Worm (Caenorhabditis elegans) whole organism, L4 larva: ENCODE results near the gene W02B12.12.

ENCODE experiments used
- D1046.2 ChIP-seq: fragments of 200-800 bp; sonication (Bioruptor generic); IDR thresholded peaks from 2 replicates; pipeline ENCODE4 v1.3.6; 2022; ENCODE audit warnings: missing genetic modification characterization, missing compliant biosample characterization
- F37D6.2 ChIP-seq: sonication (generic microtip); optimal IDR thresholded peaks from 2 replicates; lab custom pipeline; 2016; ENCODE audit warnings: mild to moderate bottlenecking, missing genetic modification characterization, missing compliant biosample characterization
- F44E2.7 ChIP-seq: fragments of 200-800 bp; sonication (Bioruptor generic); IDR thresholded peaks from 2 replicates; pipeline ENCODE4 v2.1.2; 2022; ENCODE audit warnings: missing genetic modification characterization, missing compliant biosample characterization
- F49E8.2 ChIP-seq: sonication (generic microtip); optimal IDR thresholded peaks from 2 replicates; lab custom pipeline; 2016; ENCODE audit warnings: missing compliant biosample characterization, mild to moderate bottlenecking, missing genetic modification characterization, borderline replicate concordance
- R02D3.7 ChIP-seq: fragments of 150-350 bp; sonication (generic microtip); optimal IDR thresholded peaks from 3 replicates; lab custom pipeline; 2014; ENCODE audit warnings: missing biosample characterization, missing genetic modification characterization
- T20F7.1 ChIP-seq: fragments of 200-800 bp; sonication (Bioruptor generic); optimal IDR thresholded peaks from 2 replicates; lab custom pipeline; 2018; ENCODE audit warnings: mild to moderate bottlenecking, missing genetic modification characterization, missing compliant biosample characterization
- T26A8.4 ChIP-seq: fragments of 200-800 bp; sonication (Bioruptor generic); IDR thresholded peaks from 2 replicates; pipeline ENCODE4 v1.3.6; 2022; ENCODE audit warnings: missing genetic modification characterization, missing compliant biosample characterization
- Y48G9A.11 ChIP-seq: fragments of 200-800 bp; sonication (Bioruptor generic); IDR thresholded peaks from 2 replicates; pipeline ENCODE4 v1.3.6; 2022; ENCODE audit warnings: missing genetic modification reagents, missing genetic modification characterization, missing compliant biosample characterization
- ZK337.2 ChIP-seq: fragments of 200-800 bp; sonication (Bioruptor generic); IDR thresholded peaks from 2 replicates; pipeline ENCODE4 v1.3.6; 2022; ENCODE audit warnings: missing genetic modification reagents, missing genetic modification characterization, missing compliant biosample characterization
- aha-1 ChIP-seq: fragments of 150-350 bp; peaks from one replicate; lab custom pipeline; 2014; ENCODE audit warnings: missing biosample characterization, missing genetic modification characterization
- aly-2 ChIP-seq: sonication (generic microtip); optimal IDR thresholded peaks from 2 replicates; lab custom pipeline; 2018; ENCODE audit warnings: missing biosample characterization, missing genetic modification characterization
- arid-1 ChIP-seq: fragments of 200-800 bp; sonication (Bioruptor generic); conservative IDR thresholded peaks from 2 replicates; pipeline ENCODE4 v1.3.6; 2022; ENCODE audit warnings: missing genetic modification reagents, missing genetic modification characterization, missing compliant biosample characterization
- ceh-20 ChIP-seq: fragments of 200-800 bp; sonication (Bioruptor generic); IDR thresholded peaks from 2 replicates; pipeline ENCODE4 v1.3.6; 2022; ENCODE audit warnings: missing genetic modification reagents, missing genetic modification characterization, missing compliant biosample characterization
- ceh-82 ChIP-seq: sonication (generic microtip); optimal IDR thresholded peaks from 2 replicates; lab custom pipeline; 2017; ENCODE audit warnings: missing biosample characterization, missing genetic modification characterization
- ctbp-1 ChIP-seq: fragments of 200-800 bp; sonication (Bioruptor generic); IDR thresholded peaks from 2 replicates; pipeline ENCODE4 v1.3.6; 2022; ENCODE audit warnings: missing genetic modification reagents, missing genetic modification characterization, missing compliant biosample characterization
- daf-8 ChIP-seq: fragments of 200-800 bp; sonication (Bioruptor generic); IDR thresholded peaks from 2 replicates; pipeline ENCODE4 v1.3.6; 2022; ENCODE audit warnings: missing genetic modification characterization, missing compliant biosample characterization
- dpl-1 ChIP-seq: fragments of 150-350 bp; optimal IDR thresholded peaks from 2 replicates; lab custom pipeline; 2014; ENCODE audit warnings: missing biosample characterization, missing genetic modification reagents, missing genetic modification characterization
- dve-1 ChIP-seq: sonication (generic microtip); optimal IDR thresholded peaks from 2 replicates; lab custom pipeline; 2017; ENCODE audit warnings: antibody characterized with exemption, mild to moderate bottlenecking, missing genetic modification characterization, missing compliant biosample characterization; ENCODE audit not compliant: insufficient read depth
- egl-43 ChIP-seq: fragments of 200-800 bp; sonication (Bioruptor generic); IDR thresholded peaks from 2 replicates; pipeline ENCODE4 v1.3.6; 2022; ENCODE audit warnings: missing genetic modification reagents, missing genetic modification characterization, missing compliant biosample characterization
- hif-1 ChIP-seq, 2 experiments: sonication (generic microtip); optimal IDR thresholded peaks; 2 replicates each; lab custom pipeline; 2016 to 2017; ENCODE audit warnings: missing compliant biosample characterization in 2 of 2, missing genetic modification characterization in 2 of 2, missing genetic modification reagents in 2 of 2, missing genotype in 2 of 2, mild to moderate bottlenecking in 1 of 2
- hlh-30 ChIP-seq: sonication (generic microtip); optimal IDR thresholded peaks from 2 replicates; lab custom pipeline; 2017; ENCODE audit warnings: antibody characterized with exemption, mild to moderate bottlenecking, missing genetic modification characterization, missing compliant biosample characterization; ENCODE audit not compliant: insufficient read depth
- lim-7 ChIP-seq: fragments of 200-800 bp; sonication (Bioruptor generic); IDR thresholded peaks from 2 replicates; pipeline ENCODE4 v1.3.6; 2022; ENCODE audit warnings: missing genetic modification characterization, missing compliant biosample characterization
- lin-1 ChIP-seq: fragments of 200-800 bp; sonication (Bioruptor generic); IDR thresholded peaks from 2 replicates; pipeline ENCODE4 v1.3.6; 2022; ENCODE audit warnings: missing genetic modification reagents, missing genetic modification characterization, missing compliant biosample characterization
- lin-13 ChIP-seq: fragments of 150-350 bp; optimal IDR thresholded peaks from 2 replicates; lab custom pipeline; 2014; ENCODE audit warnings: missing biosample characterization, missing genetic modification reagents, missing genetic modification characterization
- lin-15B ChIP-seq: fragments of 150-350 bp; sonication (generic microtip); optimal IDR thresholded peaks from 3 replicates; lab custom pipeline; 2014; ENCODE audit warnings: missing biosample characterization, missing genetic modification characterization
- lin-39 ChIP-seq: fragments of 150-350 bp; optimal IDR thresholded peaks from 2 replicates; lab custom pipeline; 2014; ENCODE audit warnings: missing biosample characterization, missing genetic modification reagents, missing genetic modification characterization
- lir-3 ChIP-seq: sonication (generic microtip); optimal IDR thresholded peaks from 2 replicates; lab custom pipeline; 2016; ENCODE audit warnings: mild to moderate bottlenecking, missing genetic modification characterization, missing compliant biosample characterization
- lsy-2 ChIP-seq, 2 experiments: fragments of 150-350 bp in 1 of 2; sonication (generic microtip) in 1 of 2; optimal IDR thresholded peaks; 2 replicates each; lab custom pipeline; 2014 to 2017; ENCODE audit warnings: missing biosample characterization in 2 of 2, missing genetic modification characterization in 2 of 2
- mdt-29 ChIP-seq: fragments of 200-800 bp; sonication (Bioruptor generic); IDR thresholded peaks from 2 replicates; pipeline ENCODE4 v1.3.6; 2022; ENCODE audit warnings: missing genetic modification reagents, missing genetic modification characterization, missing compliant biosample characterization
- mes-2 ChIP-seq: sonication (generic microtip); optimal IDR thresholded peaks from 2 replicates; lab custom pipeline; 2016; ENCODE audit warnings: missing genotype, mild to moderate bottlenecking, missing genetic modification characterization, missing compliant biosample characterization; ENCODE audit not compliant: poor library complexity, severe bottlenecking
- mxl-2 ChIP-seq: fragments of 200-800 bp; sonication (Bioruptor generic); conservative IDR thresholded peaks from 2 replicates; pipeline ENCODE4 v1.3.6; 2022; ENCODE audit warnings: missing genetic modification reagents, missing genetic modification characterization, missing compliant biosample characterization
- nhr-102 ChIP-seq: sonication (generic microtip); optimal IDR thresholded peaks from 2 replicates; lab custom pipeline; 2016; ENCODE audit warnings: mild to moderate bottlenecking, missing genetic modification characterization, moderate library complexity, missing compliant biosample characterization
- nhr-237 ChIP-seq: sonication (generic microtip); optimal IDR thresholded peaks from 2 replicates; lab custom pipeline; 2017; ENCODE audit warnings: missing biosample characterization, missing genetic modification characterization
- nhr-28 ChIP-seq: fragments of 150-350 bp; optimal IDR thresholded peaks from 2 replicates; lab custom pipeline; 2014; ENCODE audit warnings: missing biosample characterization, missing genetic modification characterization
- nhr-42 ChIP-seq: fragments of 200-800 bp; sonication (Bioruptor generic); IDR thresholded peaks from 2 replicates; pipeline ENCODE4 v1.3.6; 2022; ENCODE audit warnings: missing genetic modification characterization, missing compliant biosample characterization
- nhr-48 ChIP-seq: sonication (generic microtip); optimal IDR thresholded peaks from 2 replicates; lab custom pipeline; 2016; ENCODE audit warnings: mild to moderate bottlenecking, missing genetic modification characterization, missing compliant biosample characterization
- nhr-76 ChIP-seq: fragments of 150-350 bp; optimal IDR thresholded peaks from 2 replicates; lab custom pipeline; 2014; ENCODE audit warnings: missing biosample characterization, missing genetic modification characterization
- sdz-12 ChIP-seq: fragments of 200-800 bp; sonication (Bioruptor generic); optimal IDR thresholded peaks from 2 replicates; lab custom pipeline; 2018; ENCODE audit warnings: mild to moderate bottlenecking, missing genetic modification characterization, missing compliant biosample characterization
- set-16 ChIP-seq: fragments of 200-800 bp; sonication (Bioruptor generic); IDR thresholded peaks from 2 replicates; pipeline ENCODE4 v1.3.6; 2022; ENCODE audit warnings: missing genetic modification reagents, missing genetic modification characterization, missing compliant biosample characterization
- skn-1 ChIP-seq: fragments of 150-350 bp; optimal IDR thresholded peaks from 2 replicates; lab custom pipeline; 2014; ENCODE audit warnings: missing biosample characterization, missing genetic modification characterization
- snpc-1.2 ChIP-seq: fragments of 200-800 bp; sonication (Bioruptor generic); IDR thresholded peaks from 2 replicates; pipeline ENCODE4 v1.3.6; 2022; ENCODE audit warnings: missing genetic modification reagents, missing genetic modification characterization, missing compliant biosample characterization
- snpc-4 ChIP-seq: fragments of 150-350 bp; optimal IDR thresholded peaks from 2 replicates; lab custom pipeline; 2014; ENCODE audit warnings: missing biosample characterization, missing genetic modification characterization
- tag-97 ChIP-seq: fragments of 200-800 bp; sonication (Bioruptor generic); IDR thresholded peaks from 2 replicates; pipeline ENCODE4 v1.3.6; 2022; ENCODE audit warnings: missing genetic modification characterization, missing compliant biosample characterization
- tra-1 ChIP-seq: fragments of 200-800 bp; sonication (Bioruptor generic); IDR thresholded peaks from 2 replicates; pipeline ENCODE4 v1.3.6; 2022; ENCODE audit warnings: missing genetic modification reagents, missing genetic modification characterization, missing compliant biosample characterization
- unc-130 ChIP-seq: sonication (generic microtip); optimal IDR thresholded peaks from 2 replicates; lab custom pipeline; 2016; ENCODE audit warnings: missing genetic modification reagents, missing genetic modification characterization, missing compliant biosample characterization
- vab-7 ChIP-seq: fragments of 200-800 bp; sonication (Bioruptor generic); IDR thresholded peaks from 2 replicates; pipeline ENCODE4 v1.3.6; 2022; ENCODE audit warnings: missing genetic modification reagents, missing genetic modification characterization, missing compliant biosample characterization
- zag-1 ChIP-seq: fragments of 150-350 bp; optimal IDR thresholded peaks from 2 replicates; lab custom pipeline; 2014; ENCODE audit warnings: missing biosample characterization, missing genetic modification characterization
- zfp-3 ChIP-seq: fragments of 200-800 bp; sonication (Bioruptor generic); conservative IDR thresholded peaks from 2 replicates; pipeline ENCODE4 v1.3.6; 2022; ENCODE audit warnings: missing genetic modification reagents, missing genetic modification characterization, missing compliant biosample characterization
- ztf-11 ChIP-seq: fragments of 150-350 bp; optimal IDR thresholded peaks from 2 replicates; lab custom pipeline; 2014; ENCODE audit warnings: missing biosample characterization, missing genetic modification characterization
- ztf-7 ChIP-seq: fragments of 150-350 bp; optimal IDR thresholded peaks from 2 replicates; lab custom pipeline; 2014; ENCODE audit warnings: missing biosample characterization, missing genetic modification characterization

The W02B12.12 gene

DNA sequence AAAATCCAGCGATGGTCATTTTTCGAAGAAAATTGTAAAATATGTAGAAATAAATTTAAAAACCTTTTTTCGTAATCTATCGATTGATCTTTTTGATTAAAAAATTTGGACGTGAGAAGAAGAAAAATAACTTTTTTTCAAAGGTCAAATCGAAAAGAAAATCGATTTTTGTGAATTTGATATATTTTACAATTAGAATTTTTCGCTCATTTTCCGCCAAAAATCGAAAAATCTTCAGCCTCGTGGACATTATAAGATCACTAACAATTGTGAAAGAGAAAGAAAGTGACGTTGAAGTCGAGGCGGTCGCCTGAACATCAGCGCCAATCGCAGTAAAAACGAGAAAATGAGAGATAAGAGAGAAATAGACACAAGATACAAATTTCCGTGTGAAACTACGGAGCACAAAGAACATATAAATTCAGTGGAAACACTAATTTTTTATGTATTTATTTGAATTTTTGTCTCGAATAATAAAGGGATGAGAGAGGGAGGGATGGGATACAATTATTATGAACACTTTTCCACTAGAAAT, 9.3 kb downstream of the W02B12.12 start, which contains the start of gene cisd-1 (continued):
- TF ChIP-seq dve-1 (tag; lab: Kevin White, UChicago) = peak; percentile 7
- no peak for TF ChIP-seq lim-7 (GFP tag; lab: Robert Waterston, UW)
- no peak for TF ChIP-seq ctbp-1 (GFP tag; lab: Robert Waterston, UW)
- peak; percentile 11 for TF ChIP-seq mes-2 (tag; lab: Kevin White, UChicago)
- no peak for TF ChIP-seq ceh-20
- TF ChIP-seq ztf-7 (tag; lab: Kevin White, UChicago) = no peak
- TF ChIP-seq egl-43 (GFP tag; lab: Robert Waterston, UW) = no peak
- TF ChIP-seq lin-13 (GFP tag; lab: Kevin White, UChicago) = no peak
- TF ChIP-seq mxl-2 (GFP tag; lab: Robert Waterston, UW) = no peak
- TF ChIP-seq lin-39 = no peak
- TF ChIP-seq nhr-76 (tag; lab: Kevin White, UChicago) = no peak
- no peak for TF ChIP-seq daf-8
- TF ChIP-seq Y48G9A.11 = no peak
- TF ChIP-seq lin-1 (GFP tag; lab: Robert Waterston, UW) = no peak
- peak; percentile 13 for TF ChIP-seq hlh-30 (tag; lab: Kevin White, UChicago)
- TF ChIP-seq nhr-48 (tag; lab: Kevin White, UChicago) = no peak
- TF ChIP-seq aly-2 (tag; lab: Kevin White, UChicago) = no peak
- peak; percentile 26 for TF ChIP-seq T20F7.1 (GFP tag; lab: Kevin White, UChicago)
- TF ChIP-seq F44E2.7 (GFP tag; lab: Robert Waterston, UW) = no peak
- TF ChIP-seq lsy-2 (tag; optimal IDR thresholded peaks at IDR 0.05; lab: Kevin White, UChicago) = no peak
- no peak for TF ChIP-seq R02D3.7
- TF ChIP-seq lin-15B (tag; lab: Kevin White, UChicago) = no peak
- no peak for TF ChIP-seq ceh-82 (tag; lab: Kevin White, UChicago)
- no peak for TF ChIP-seq set-16
- TF ChIP-seq hif-1 (tag; optimal IDR thresholded peaks at IDR 0.05; lab: Kevin White, UChicago) = peak in 1 of 2 experiments; percentile 49
- TF ChIP-seq mdt-29 (GFP tag; lab: Robert Waterston, UW) = no peak
- peak; percentile 98 for TF ChIP-seq nhr-28 (tag; lab: Kevin White, UChicago)
- TF ChIP-seq F37D6.2 (tag; lab: Kevin White, UChicago) = no peak
- TF ChIP-seq nhr-42 (GFP tag; lab: Robert Waterston, UW) = no peak
- TF ChIP-seq snpc-4 (tag; lab: Kevin White, UChicago) = no peak
- no peak for TF ChIP-seq ztf-11 (tag; lab: Kevin White, UChicago)
- TF ChIP-seq lir-3 (tag; lab: Kevin White, UChicago) = no peak
- no peak for TF ChIP-seq F49E8.2 (tag; lab: Kevin White, UChicago)
- TF ChIP-seq snpc-1.2 (GFP tag; lab: Robert Waterston, UW) = no peak
- TF ChIP-seq T26A8.4 = no peak
- no peak for TF ChIP-seq nhr-237
- no peak for TF ChIP-seq tra-1 (GFP tag; lab: Robert Waterston, UW)
- no peak for TF ChIP-seq sdz-12 (GFP tag; lab: Kevin White, UChicago)
- TF ChIP-seq aha-1 (tag; lab: Kevin White, UChicago) = no peak
- TF ChIP-seq D1046.2 = no peak
- TF ChIP-seq ZK337.2 (GFP tag; lab: Robert Waterston, UW) = no peak
- TF ChIP-seq, all 104 proteins: peak for 15

DNA sequence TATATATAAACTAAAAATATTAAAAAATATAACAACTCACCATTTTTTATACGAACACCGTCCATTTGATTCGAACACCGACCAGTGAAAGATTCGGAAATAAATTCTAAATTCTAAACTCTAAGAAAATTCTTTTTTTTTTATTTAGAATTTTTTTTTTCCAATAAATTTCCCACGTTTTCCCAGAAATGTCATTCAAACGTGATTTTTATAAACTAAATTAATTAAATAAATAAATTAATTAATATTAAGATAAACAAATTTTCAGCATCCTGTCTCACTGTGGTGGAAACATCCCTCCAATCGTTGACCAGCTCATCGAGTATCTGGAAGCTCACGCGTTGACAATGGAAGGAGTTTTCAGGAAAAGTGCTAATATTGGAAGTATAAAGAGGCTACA, 11.4 kb downstream of the W02B12.12 start, which contains the start of gene klp-17:
klp-17 (minus strand) TSS at position 101 of the 400 bp plus-strand sequence.
- TF ChIP-seq tag-97 (GFP tag; lab: Robert Waterston, UW) (no peak), vab-7 (GFP tag; lab: Robert Waterston, UW) (no peak), skn-1 (no peak), lsy-2 (tag; optimal IDR thresholded peaks at IDR 0.05; lab: Kevin White, UChicago) (no peak), zag-1 (tag; lab: Kevin White, UChicago) (no peak), arid-1 (GFP tag; lab: Robert Waterston, UW) (no peak), ztf-7 (tag; lab: Kevin White, UChicago) (no peak), nhr-48 (tag; lab: Kevin White, UChicago) (no peak), nhr-102 (tag; lab: Kevin White, UChicago) (no peak), ceh-82 (tag; lab: Kevin White, UChicago) (no peak), zfp-3 (GFP tag; lab: Robert Waterston, UW) (no peak), dpl-1 (GFP tag; lab: Kevin White, UChicago) (no peak), unc-130 (GFP tag; lab: Kevin White, UChicago) (no peak), daf-8 (no peak)
